Fruit fly (Drosophila melanogaster): ENCODE data around the gene CG32119.

The CG32119 gene

dm6 chr3L:13223360-13224028 lies 25.0 kb downstream of the CG32119 start (continued):
- TF ChIP-seq CG33213 (GFP tag; optimal IDR thresholded peaks at IDR 0.05) (no peak), CG2875 (GFP tag; optimal IDR thresholded peaks at IDR 0.05) (no peak), CG1233 (GFP tag; optimal IDR thresholded peaks at IDR 0.05) (no peak), amos (GFP tag; IDR thresholded peaks at IDR 0.05; ENCODE audit: partially characterized antibody) (no peak), stc (GFP tag; IDR thresholded peaks at IDR 0.05) (0 out of 2 replicates have a peak, but pooled peaks have one; percentile 17), CG4707 (GFP tag; optimal IDR thresholded peaks at IDR 0.05) (no peak), Med (GFP tag) (no peak), ro (GFP tag; IDR thresholded peaks at IDR 0.05) (no peak), tna (GFP tag; IDR thresholded peaks at IDR 0.05; ENCODE audit: partially characterized antibody) (no peak), Doc3 (GFP tag; IDR thresholded peaks at IDR 0.05; ENCODE audit: partially characterized antibody) (no peak), Optix (GFP tag; IDR thresholded peaks at IDR 0.05) (no peak), HLHmδ (GFP tag; optimal IDR thresholded peaks at IDR 0.05) (no peak), repo (GFP tag; optimal IDR thresholded peaks at IDR 0.05) (no peak), CG4424 (GFP tag; optimal IDR thresholded peaks at IDR 0.05) (peak; percentile 31), Drgx (GFP tag; IDR thresholded peaks at IDR 0.05) (no peak), sens (GFP tag) (peak; percentile 80), vfl (GFP tag; optimal IDR thresholded peaks at IDR 0.05) (no peak), CG42726 (GFP tag; IDR thresholded peaks at IDR 0.05; ENCODE audit: partially characterized antibody) (no peak), CG8388 (GFP tag; optimal IDR thresholded peaks at IDR 0.05) (no peak), org-1 (GFP tag; optimal IDR thresholded peaks at IDR 0.05) (no peak), run (tag; optimal IDR thresholded peaks at IDR 0.05) (no peak), CG4360 (GFP tag; IDR thresholded peaks at IDR 0.05) (no peak), z (GFP tag; IDR thresholded peaks at IDR 0.05) (no peak), chn (GFP tag; optimal IDR thresholded peaks at IDR 0.05) (no peak), CG10654 (GFP tag; optimal IDR thresholded peaks at IDR 0.05) (no peak), CG18262 (tag; optimal IDR thresholded peaks at IDR 0.05) (peak; percentile 37), luna (GFP tag; optimal IDR thresholded peaks at IDR 0.05) (no peak), Mes4 (GFP tag; optimal IDR thresholded peaks at IDR 0.05) (no peak), slou (GFP tag; optimal IDR thresholded peaks at IDR 0.05) (no peak), NFAT (GFP tag; IDR thresholded peaks at IDR 0.05) (no peak), chinmo (GFP tag; IDR thresholded peaks at IDR 0.05; ENCODE audit: partially characterized antibody) (no peak), CG8281 (tag; optimal IDR thresholded peaks at IDR 0.05) (no peak), cg (GFP tag; optimal IDR thresholded peaks at IDR 0.05) (peak; percentile 33), CG17568 (GFP tag; optimal IDR thresholded peaks at IDR 0.05) (no peak), MESR4 (GFP tag; optimal IDR thresholded peaks at IDR 0.05) (no peak), lmd (GFP tag; IDR thresholded peaks at IDR 0.05) (no peak), kay (GFP tag; optimal IDR thresholded peaks at IDR 0.05) (no peak), ems (GFP tag; optimal IDR thresholded peaks at IDR 0.05) (no peak), CrebB (tag; optimal IDR thresholded peaks at IDR 0.05) (no peak), rib (GFP tag; IDR thresholded peaks at IDR 0.05) (no peak), CG15011 (GFP tag; optimal IDR thresholded peaks at IDR 0.05) (no peak), onecut (GFP tag; IDR thresholded peaks at IDR 0.05) (no peak), CG32532 (GFP tag; IDR thresholded peaks at IDR 0.05) (no peak), exex (tag; optimal IDR thresholded peaks at IDR 0.05) (no peak), chif (GFP tag; optimal IDR thresholded peaks at IDR 0.05) (no peak), CG31224 (GFP tag; IDR thresholded peaks at IDR 0.05) (no peak), CG12104 (GFP tag; optimal IDR thresholded peaks at IDR 0.05) (no peak), CTCF (GFP tag; optimal IDR thresholded peaks at IDR 0.05) (no peak), CG31388 (GFP tag; optimal IDR thresholded peaks at IDR 0.05) (no peak), CG34224 (GFP tag; IDR thresholded peaks at IDR 0.05; ENCODE audit: partially characterized antibody) (no peak), lola (GFP tag; optimal IDR thresholded peaks at IDR 0.05) (peak in 1 of 3 experiments; percentile 23)

All from whole organism, embryonic.